Worm (Caenorhabditis elegans) whole organism, L4 larva: ENCODE measurements around the gene srg-65.

Source experiments
- Y5F2A.4 ChIP-seq: fragments of 200-800 bp; sonication (Bioruptor generic); optimal IDR thresholded peaks from 2 replicates; lab custom pipeline; 2018; ENCODE audit warnings: mild to moderate bottlenecking, missing genetic modification characterization, missing compliant biosample characterization
- ceh-82 ChIP-seq: sonication (generic microtip); optimal IDR thresholded peaks from 2 replicates; lab custom pipeline; 2017; ENCODE audit warnings: missing biosample characterization, missing genetic modification characterization
- ctbp-1 ChIP-seq: fragments of 200-800 bp; sonication (Bioruptor generic); IDR thresholded peaks from 2 replicates; pipeline ENCODE4 v1.3.6; 2022; ENCODE audit warnings: missing genetic modification reagents, missing genetic modification characterization, missing compliant biosample characterization
- hlh-30 ChIP-seq: sonication (generic microtip); optimal IDR thresholded peaks from 2 replicates; lab custom pipeline; 2017; ENCODE audit warnings: antibody characterized with exemption, mild to moderate bottlenecking, missing genetic modification characterization, missing compliant biosample characterization; ENCODE audit not compliant: insufficient read depth
- mep-1 ChIP-seq: fragments of 150-350 bp; sonication (generic microtip); optimal IDR thresholded peaks from 3 replicates; lab custom pipeline; 2014; ENCODE audit warnings: missing biosample characterization, missing genetic modification characterization
- nhr-11 ChIP-seq: fragments of 150-350 bp; optimal IDR thresholded peaks from 2 replicates; lab custom pipeline; 2014; ENCODE audit warnings: missing biosample characterization, missing genetic modification characterization
- skn-1 ChIP-seq: fragments of 150-350 bp; optimal IDR thresholded peaks from 2 replicates; lab custom pipeline; 2014; ENCODE audit warnings: missing biosample characterization, missing genetic modification characterization
- snpc-4 ChIP-seq: fragments of 150-350 bp; optimal IDR thresholded peaks from 2 replicates; lab custom pipeline; 2014; ENCODE audit warnings: missing biosample characterization, missing genetic modification characterization
- unc-130 ChIP-seq: sonication (generic microtip); optimal IDR thresholded peaks from 2 replicates; lab custom pipeline; 2016; ENCODE audit warnings: missing genetic modification reagents, missing genetic modification characterization, missing compliant biosample characterization

ce11 chrV:5523260-5523659 is 38.5 kb upstream of the srg-65 start:
- TF ChIP-seq ceh-82 (tag; lab: Kevin White, UChicago) (no peak), hlh-30 (tag; lab: Kevin White, UChicago) (no peak), nhr-11 (tag; lab: Kevin White, UChicago) (no peak), Y5F2A.4 (GFP tag; lab: Kevin White, UChicago) (no peak), skn-1 (tag; lab: Kevin White, UChicago) (no peak), unc-130 (GFP tag; lab: Kevin White, UChicago) (no peak), mep-1 (tag; lab: Kevin White, UChicago) (no peak), ctbp-1 (no peak), snpc-4 (tag; lab: Kevin White, UChicago) (no peak)
